Worm (Caenorhabditis elegans) whole organism, L4 larva: Measurements from ENCODE around the gene Y43F8B.14.

Experiments used
- F26F4.8 ChIP-seq: fragments of 200-800 bp; sonication (Bioruptor generic); conservative IDR thresholded peaks from 2 replicates; pipeline ENCODE4 v1.3.6; 2022; ENCODE audit warnings: missing genetic modification characterization, missing compliant biosample characterization
- fkh-10 ChIP-seq: fragments of 150-350 bp; optimal IDR thresholded peaks from 2 replicates; lab custom pipeline; 2014; ENCODE audit warnings: missing biosample characterization, missing genetic modification reagents, missing genetic modification characterization
- set-16 ChIP-seq: fragments of 200-800 bp; sonication (Bioruptor generic); IDR thresholded peaks from 2 replicates; pipeline ENCODE4 v1.3.6; 2022; ENCODE audit warnings: missing genetic modification reagents, missing genetic modification characterization, missing compliant biosample characterization
- vab-7 ChIP-seq: fragments of 200-800 bp; sonication (Bioruptor generic); IDR thresholded peaks from 2 replicates; pipeline ENCODE4 v1.3.6; 2022; ENCODE audit warnings: missing genetic modification reagents, missing genetic modification characterization, missing compliant biosample characterization

- TF ChIP-seq set-16 (GFP tag; lab: Robert Waterston, UW) (no peak), F26F4.8 (GFP tag; lab: Robert Waterston, UW) (no peak), fkh-10 (GFP tag; lab: Kevin White, UChicago) (no peak), vab-7 (no peak)
Observed at ce11 chrV:19405276-19405815, 50.4 kb downstream of the Y43F8B.14 start, which contains the start of the genes C25F9.6 and C25F9.10.
